Worm (Caenorhabditis elegans) whole organism, L4/young adult: ENCODE data around the gene ZK1240.9.

Source experiments
- W03F9.2 ChIP-seq: fragments of 150-350 bp; optimal IDR thresholded peaks from 2 replicates; lab custom pipeline; 2014; ENCODE audit warnings: missing biosample characterization, missing genetic modification characterization
- dao-5 ChIP-seq: sonication (generic microtip); optimal IDR thresholded peaks from 2 replicates; lab custom pipeline; 2016; ENCODE audit warnings: missing genotype, missing genetic modification characterization, moderate library complexity, missing compliant biosample characterization
- him-1 ChIP-seq: sonication (generic microtip); optimal IDR thresholded peaks from 2 replicates; lab custom pipeline; 2016; ENCODE audit warnings: missing genotype, missing genetic modification reagents, missing genetic modification characterization, missing compliant biosample characterization

ce11 chrII:2356795-2357194, 38.8 kb downstream of the ZK1240.9 start, which contains the start of gene F43C11.1:
- TF ChIP-seq W03F9.2 (tag; lab: Kevin White, UChicago) (no peak), him-1 (tag; lab: Kevin White, UChicago) (no peak), dao-5 (tag; lab: Kevin White, UChicago) (no peak)
